Fruit fly (Drosophila melanogaster): ENCODE data around the gene Alg10.

Gene Alg10

DNA sequence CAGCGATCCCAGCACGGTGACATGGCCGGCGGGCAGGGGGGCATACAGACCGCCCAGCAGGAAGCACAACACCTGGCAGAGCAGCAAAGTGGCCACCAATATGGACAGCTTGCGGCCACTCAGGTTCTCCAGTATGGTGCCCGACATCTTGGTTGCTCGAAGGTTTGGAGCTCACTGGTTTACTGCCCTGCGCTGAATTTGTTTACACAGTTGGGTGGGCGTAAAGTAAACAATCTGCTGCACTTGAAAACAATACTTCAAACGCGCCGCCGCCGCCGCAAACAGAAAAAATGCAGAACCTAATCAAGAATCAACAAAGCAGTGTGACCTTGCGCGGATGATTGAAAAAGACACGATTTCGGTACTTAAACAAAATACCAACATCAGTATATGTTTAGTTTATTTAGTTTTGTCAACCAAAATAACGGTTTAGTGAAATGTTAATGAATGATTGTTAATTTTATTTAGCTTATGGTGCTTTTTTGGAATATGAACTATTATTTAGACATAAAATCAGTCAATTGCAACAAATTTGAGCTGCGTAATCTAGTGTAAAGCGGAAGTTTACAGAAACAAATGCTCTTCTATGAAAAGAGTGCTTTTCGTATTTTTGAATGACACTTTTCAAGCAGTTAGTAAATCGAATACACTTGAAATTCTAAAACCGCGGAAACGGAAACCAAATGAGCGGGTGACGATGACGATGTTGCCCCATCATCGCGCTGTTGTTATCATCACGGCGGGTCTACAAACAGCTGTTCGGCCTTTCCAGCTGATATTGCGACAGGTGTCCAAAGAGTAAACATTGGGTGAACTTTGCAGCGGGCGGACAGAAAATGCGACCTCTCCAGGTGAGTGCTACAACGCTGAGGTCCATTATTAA, 4.8 kb downstream of the Alg10 start, which contains the start of the genes wls and Adck5 (continued):
- TF ChIP-seq lmd (GFP tag; IDR thresholded peaks at IDR 0.05), result no peak
- no peak for TF ChIP-seq CG2120 (GFP tag; optimal IDR thresholded peaks at IDR 0.05)
- peak; percentile 66 for TF ChIP-seq odd (GFP tag; optimal IDR thresholded peaks at IDR 0.05)
- TF ChIP-seq CG8281 (tag; optimal IDR thresholded peaks at IDR 0.05), result peak; percentile 15
- no peak for TF ChIP-seq CG10147 (GFP tag; optimal IDR thresholded peaks at IDR 0.05)
- TF ChIP-seq H2.0 (GFP tag; IDR thresholded peaks at IDR 0.05), result 0 out of 2 replicates have a peak, but pooled peaks have one; percentile 16
- no peak for TF ChIP-seq sc (optimal IDR thresholded peaks at IDR 0.05)
- TF ChIP-seq sc (GFP tag; optimal IDR thresholded peaks at IDR 0.05), result peak; percentile 36
- TF ChIP-seq CG8359 (GFP tag; optimal IDR thresholded peaks at IDR 0.05; ENCODE audit: borderline replicate concordance), result no peak
- no peak for TF ChIP-seq NK7.1 (GFP tag; optimal IDR thresholded peaks at IDR 0.05)
- TF ChIP-seq tup (GFP tag; optimal IDR thresholded peaks at IDR 0.05), result no peak
- TF ChIP-seq CG10979 (tag; optimal IDR thresholded peaks at IDR 0.05), result peak; percentile 16
- peak; percentile 44 for TF ChIP-seq HLHmδ (GFP tag; optimal IDR thresholded peaks at IDR 0.05)
- peak; percentile 23 for TF ChIP-seq CG8388 (GFP tag; optimal IDR thresholded peaks at IDR 0.05)
- peak; percentile 61 for TF ChIP-seq PHDP (tag; optimal IDR thresholded peaks at IDR 0.05)
- TF ChIP-seq CG14014 (GFP tag; IDR thresholded peaks at IDR 0.05), result peak; percentile 20; the same call in 1 of the 2 replicates
- peak; percentile 64 for TF ChIP-seq ac (GFP tag; optimal IDR thresholded peaks at IDR 0.05)
- TF ChIP-seq CG32767 (GFP tag; IDR thresholded peaks at IDR 0.05), result no peak
- TF ChIP-seq CG11723 (GFP tag; optimal IDR thresholded peaks at IDR 0.05), result peak; percentile 45
- TF ChIP-seq CG18619 (GFP tag; optimal IDR thresholded peaks at IDR 0.05), result peak; percentile 27
- peak; percentile 80 for TF ChIP-seq MTF-1 (GFP tag; optimal IDR thresholded peaks at IDR 0.05; ENCODE audit: borderline replicate concordance)
- peak; percentile 39 for TF ChIP-seq CG6683 (GFP tag; optimal IDR thresholded peaks at IDR 0.05)
- 0 out of 2 replicates have a peak, but pooled peaks have one; percentile 5 for TF ChIP-seq Ada2b (GFP tag; IDR thresholded peaks at IDR 0.05)
- peak; percentile 47 for TF ChIP-seq CG12219 (GFP tag; optimal IDR thresholded peaks at IDR 0.05)
- TF ChIP-seq pb (GFP tag; optimal IDR thresholded peaks at IDR 0.05), result peak; percentile 17
- peak; percentile 55; the same call in 1 of the 2 replicates for TF ChIP-seq sob (GFP tag; IDR thresholded peaks at IDR 0.05)
- TF ChIP-seq run (tag; optimal IDR thresholded peaks at IDR 0.05), result no peak
- TF ChIP-seq CHES-1-like (GFP tag; optimal IDR thresholded peaks at IDR 0.05), result peak; percentile 54
- peak; percentile 40 for TF ChIP-seq gro (GFP tag; optimal IDR thresholded peaks at IDR 0.05)
- peak; percentile 52 for TF ChIP-seq CG10267 (tag; optimal IDR thresholded peaks at IDR 0.05)
- TF ChIP-seq Mad (GFP tag; optimal IDR thresholded peaks at IDR 0.05), result peak; percentile 44
- TF ChIP-seq CG18011 (GFP tag; optimal IDR thresholded peaks at IDR 0.05), result peak; percentile 27
- TF ChIP-seq Vsx1 (GFP tag; optimal IDR thresholded peaks at IDR 0.05), result no peak
- no peak for TF ChIP-seq CG16815 (GFP tag; optimal IDR thresholded peaks at IDR 0.05)
- peak; percentile 46 for TF ChIP-seq her (GFP tag; optimal IDR thresholded peaks at IDR 0.05)
- TF ChIP-seq slou (GFP tag; optimal IDR thresholded peaks at IDR 0.05), result peak; percentile 18
- TF ChIP-seq dati (GFP tag; IDR thresholded peaks at IDR 0.05), result no peak
- TF ChIP-seq ci (GFP tag; IDR thresholded peaks at IDR 0.05), result peak; percentile 87
- peak; percentile 25 for TF ChIP-seq Sry-δ (GFP tag; optimal IDR thresholded peaks at IDR 0.05)
- peak; percentile 21 for TF ChIP-seq CG10654 (GFP tag; optimal IDR thresholded peaks at IDR 0.05)
- TF ChIP-seq Dip2 (GFP tag; IDR thresholded peaks at IDR 0.05), result no peak
- peak; percentile 71 for TF ChIP-seq Myb (GFP tag; optimal IDR thresholded peaks at IDR 0.05)
- peak in 1 of 2 experiments; percentile 42 for TF ChIP-seq bsh (GFP tag; optimal IDR thresholded peaks at IDR 0.05)
- 0 out of 2 replicates have a peak, but pooled peaks have one; percentile 35 for TF ChIP-seq Awh (GFP tag; IDR thresholded peaks at IDR 0.05)
- no peak for TF ChIP-seq CG3281 (GFP tag; optimal IDR thresholded peaks at IDR 0.05)
- TF ChIP-seq maf-S (GFP tag; optimal IDR thresholded peaks at IDR 0.05), result peak; percentile 11
- peak; percentile 48; the same call in 1 of the 3 replicates for TF ChIP-seq C15 (GFP tag; IDR thresholded peaks at IDR 0.05)
- TF ChIP-seq CG4328 (GFP tag; optimal IDR thresholded peaks at IDR 0.05), result peak; percentile 46

Data from whole organism, embryonic.